Worm (Caenorhabditis elegans) whole organism, mixed stage, embryonic: ENCODE results near the gene F54D5.2.

Source experiments
- bed-3 ChIP-seq: fragments of 200-800 bp; sonication (Bioruptor generic); optimal IDR thresholded peaks from 3 replicates; lab custom pipeline; 2018; ENCODE audit warnings: mild to moderate bottlenecking, missing genetic modification characterization, moderate library complexity, missing compliant biosample characterization
- ceh-43 ChIP-seq: fragments of 200-800 bp; sonication (Bioruptor generic); optimal IDR thresholded peaks from 2 replicates; lab custom pipeline; 2018; ENCODE audit warnings: mild to moderate bottlenecking, missing genetic modification characterization, moderate library complexity, missing compliant biosample characterization
- elt-3 ChIP-seq: fragments of 150-350 bp; optimal IDR thresholded peaks from 2 replicates; lab custom pipeline; 2014; ENCODE audit warnings: missing biosample characterization, missing genetic modification characterization
- ham-2 ChIP-seq: fragments of 200-800 bp; sonication (Bioruptor generic); optimal IDR thresholded peaks from 2 replicates; lab custom pipeline; 2018; ENCODE audit warnings: mild to moderate bottlenecking, missing genetic modification characterization, missing compliant biosample characterization
- lin-13 ChIP-seq: fragments of 150-350 bp; optimal IDR thresholded peaks from 2 replicates; lab custom pipeline; 2014; ENCODE audit warnings: missing biosample characterization, missing genetic modification characterization
- lin-32 ChIP-seq: fragments of 200-800 bp; sonication (Bioruptor generic); optimal IDR thresholded peaks from 2 replicates; lab custom pipeline; 2018; ENCODE audit warnings: mild to moderate bottlenecking, missing genetic modification characterization, missing compliant biosample characterization
- nhr-237 ChIP-seq: fragments of 150-350 bp; optimal IDR thresholded peaks from 2 replicates; lab custom pipeline; 2014; ENCODE audit warnings: missing biosample characterization, missing genetic modification characterization
- unc-62 ChIP-seq: fragments of 150-350 bp; optimal IDR thresholded peaks from 2 replicates; lab custom pipeline; 2014; ENCODE audit warnings: missing biosample characterization, missing genetic modification reagents, missing genetic modification characterization

DNA sequence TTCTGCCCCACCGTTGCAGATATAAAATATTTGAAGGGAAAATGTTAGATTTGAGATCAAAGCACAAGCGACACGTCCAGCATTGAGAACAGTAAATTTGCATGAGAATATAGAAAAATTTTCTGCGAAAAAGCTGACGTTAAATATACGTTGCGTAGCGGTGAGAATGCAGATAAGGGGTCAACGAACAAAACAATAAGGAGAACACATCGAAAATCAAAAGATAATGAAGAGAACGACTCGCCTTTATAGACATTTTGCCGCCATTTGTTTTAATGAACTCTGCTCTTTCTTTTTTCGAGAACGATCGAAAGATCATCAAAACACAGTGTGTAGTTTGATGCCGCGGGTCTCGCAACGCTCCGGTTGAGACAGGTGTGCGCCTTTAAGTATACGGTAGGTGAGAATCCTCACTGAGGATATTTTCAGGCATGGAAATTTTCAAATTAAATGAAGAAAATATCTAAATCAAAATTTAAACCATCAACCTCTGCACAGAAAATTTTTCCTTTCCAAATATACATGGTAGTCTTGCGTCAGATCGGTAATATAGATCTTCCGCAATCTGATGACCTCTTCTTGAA lies 23.3 kb downstream of the F54D5.2 start:
- TF ChIP-seq unc-62 (no peak), ceh-43 (GFP tag; lab: Kevin White, UChicago) (no peak), nhr-237 (tag; lab: Kevin White, UChicago) (no peak), lin-13 (no peak), elt-3 (tag; lab: Kevin White, UChicago) (no peak), ham-2 (no peak), lin-32 (GFP tag; lab: Kevin White, UChicago) (no peak), bed-3 (GFP tag; lab: Kevin White, UChicago) (no peak)
